Worm (Caenorhabditis elegans) whole organism, mixed stage, embryonic: ENCODE measurements around the gene flad-1.

Source experiments
- nhr-237 ChIP-seq: fragments of 150-350 bp; optimal IDR thresholded peaks from 2 replicates; lab custom pipeline; 2014; ENCODE audit warnings: missing biosample characterization, missing genetic modification characterization
- snpc-4 ChIP-seq: fragments of 150-350 bp; optimal IDR thresholded peaks from 2 replicates; lab custom pipeline; 2014; ENCODE audit warnings: missing biosample characterization, missing genetic modification characterization

DNA sequence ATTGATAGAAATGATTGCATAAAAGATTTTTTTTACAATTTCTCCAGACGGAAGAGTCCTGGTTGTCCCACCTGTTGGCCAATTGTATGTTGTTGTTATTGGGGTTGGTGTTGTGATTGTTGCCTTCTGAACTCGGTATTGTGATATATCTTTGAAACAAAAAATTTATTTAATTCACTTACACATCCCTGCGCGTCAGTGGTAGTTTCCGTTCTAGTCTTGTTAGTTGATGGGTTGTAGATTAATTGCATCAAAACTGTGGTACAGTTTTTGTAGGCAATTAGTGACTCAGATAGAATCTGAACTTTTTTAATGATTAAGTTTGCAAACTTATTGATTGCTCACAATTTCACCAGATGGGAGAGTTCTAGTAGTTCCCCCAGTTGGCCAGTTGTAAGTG is 39.5 kb upstream of the flad-1 start:
- TF ChIP-seq snpc-4 (no peak), nhr-237 (tag; lab: Kevin White, UChicago) (no peak)
